Worm (Caenorhabditis elegans): ENCODE results near the gene col-171.

The col-171 gene

ce11 chrX:6341513-6341912 is 7.4 kb downstream of the col-171 start, which contains the start of gene C03B1.7:
TSS of gene C03B1.7 (plus strand) at chrX:6341813.
- TF ChIP-seq nhr-19 (GFP tag; conservative IDR thresholded peaks at IDR 0.05) (no peak), hlh-17 (GFP tag; optimal IDR thresholded peaks at IDR 0.05; ENCODE audit: borderline replicate concordance) (no peak), lin-35 (GFP tag; optimal IDR thresholded peaks at IDR 0.05) (no peak), xbp-1 (tag; optimal IDR thresholded peaks at IDR 0.05) (no peak), lin-14 (GFP tag; optimal IDR thresholded peaks at IDR 0.05) (no peak), hpl-2 (GFP tag; optimal IDR thresholded peaks at IDR 0.05) (no peak), nhr-71 (tag; optimal IDR thresholded peaks at IDR 0.05) (no peak), C16A3.4 (tag; optimal IDR thresholded peaks at IDR 0.05) (no peak), pqm-1 (tag; optimal IDR thresholded peaks at IDR 0.05) (no peak), skn-1 (tag; optimal IDR thresholded peaks at IDR 0.05) (no peak), nhr-90 (tag; optimal IDR thresholded peaks at IDR 0.05; ENCODE audit: poor library complexity) (no peak), dpl-1 (GFP tag; optimal IDR thresholded peaks at IDR 0.05) (no peak)

- no peak for TF ChIP-seq rnt-1 (tag; optimal IDR thresholded peaks at IDR 0.05)
- no peak for TF ChIP-seq snu-23 (GFP tag; optimal IDR thresholded peaks at IDR 0.05)
- no peak for TF ChIP-seq lin-39 (tag; optimal IDR thresholded peaks at IDR 0.05)
- TF ChIP-seq C04F5.9 (tag; optimal IDR thresholded peaks at IDR 0.05) = no peak
- no peak for TF ChIP-seq aly-2 (tag; optimal IDR thresholded peaks at IDR 0.05)
- TF ChIP-seq mef-2 (tag; optimal IDR thresholded peaks at IDR 0.05) = no peak
- no peak for TF ChIP-seq mab-9 (GFP tag; IDR thresholded peaks at IDR 0.05)
- no peak for TF ChIP-seq C34B4.2 (tag; optimal IDR thresholded peaks at IDR 0.05)
- TF ChIP-seq vab-15 (tag; optimal IDR thresholded peaks at IDR 0.05) = no peak
- no peak for TF ChIP-seq unc-130 (tag; optimal IDR thresholded peaks at IDR 0.05)
- no peak for TF ChIP-seq alr-1 (tag; optimal IDR thresholded peaks at IDR 0.05; ENCODE audit: borderline replicate concordance)
- TF ChIP-seq C16A3.4 (tag; optimal IDR thresholded peaks at IDR 0.05) = no peak
- no peak for TF ChIP-seq isw-1 (GFP tag; IDR thresholded peaks at IDR 0.05)
- TF ChIP-seq blmp-1 (tag; optimal IDR thresholded peaks at IDR 0.05) = no peak
Measured at ce11 chrX:6345785-6346184, 11.7 kb downstream of the col-171 start.

ce11 chrX:6347013-6347412 is 12.9 kb downstream of the col-171 start, which contains the start of gene C03B1.9:
TSS of gene C03B1.9 (minus strand) at chrX:6347113.
- no peak for TF ChIP-seq vab-15 (tag; optimal IDR thresholded peaks at IDR 0.05)
- no peak for TF ChIP-seq lin-35 (GFP tag; optimal IDR thresholded peaks at IDR 0.05)
- TF ChIP-seq tbx-2 (tag; optimal IDR thresholded peaks at IDR 0.05) = no peak
- no peak for TF ChIP-seq sptf-1 (tag; optimal IDR thresholded peaks at IDR 0.05)
- no peak for TF ChIP-seq nhr-20 (tag; optimal IDR thresholded peaks at IDR 0.05)

ce11 chrX:6350016-6350415 is 15.9 kb downstream of the col-171 start, which contains the start of gene C03B1.6:
TSS of gene C03B1.6 (plus strand) at chrX:6350316.
- TF ChIP-seq dsc-1 (tag; optimal IDR thresholded peaks at IDR 0.05) = peak; percentile 7
- no peak for TF ChIP-seq fkh-8 (tag; optimal IDR thresholded peaks at IDR 0.05)

ce11 chrX:6353763-6354162 is 19.7 kb downstream of the col-171 start:
- TF ChIP-seq dpl-1 (GFP tag; optimal IDR thresholded peaks at IDR 0.05) = no peak
- no peak for TF ChIP-seq dsc-1 (tag; optimal IDR thresholded peaks at IDR 0.05)
- no peak for TF ChIP-seq pag-3 (tag; optimal IDR thresholded peaks at IDR 0.05; ENCODE audit: borderline replicate concordance, insufficient read depth)
- no peak for TF ChIP-seq lin-15B (tag; optimal IDR thresholded peaks at IDR 0.05)
- peak; percentile 43 for TF ChIP-seq sox-4 (tag; optimal IDR thresholded peaks at IDR 0.05)
- TF ChIP-seq ceh-8 (GFP tag; optimal IDR thresholded peaks at IDR 0.05) = peak; percentile 60
- TF ChIP-seq mef-2 (tag; optimal IDR thresholded peaks at IDR 0.05) = no peak
- TF ChIP-seq nhr-20 (tag; optimal IDR thresholded peaks at IDR 0.05) = peak; percentile 3
- TF ChIP-seq xbp-1 (tag; optimal IDR thresholded peaks at IDR 0.05) = peak; percentile 15
- peak; percentile 78 for TF ChIP-seq fkh-8 (tag; optimal IDR thresholded peaks at IDR 0.05)
- peak; percentile 51 for TF ChIP-seq nhr-71 (tag; optimal IDR thresholded peaks at IDR 0.05)
